Fruit fly (Drosophila melanogaster) whole organism, embryonic: ENCODE results near the gene CG32066.

Experiments
- Aef1 ChIP-seq: fragments of 200-800 bp; sonication (Bioruptor generic); IDR thresholded peaks from 3 replicates; pipeline ENCODE4 v1.3.6; 2022; ENCODE audit warnings: missing biosample characterization, missing genetic modification characterization
- CG18764 ChIP-seq: fragments of 200-800 bp; sonication (Bioruptor generic); optimal IDR thresholded peaks from 3 replicates; lab custom pipeline; 2016; ENCODE audit warnings: missing biosample characterization, missing genetic modification characterization
- CG4282 ChIP-seq: fragments of 200-800 bp; sonication (Bioruptor generic); optimal IDR thresholded peaks from 2 replicates; lab custom pipeline; 2016; ENCODE audit warnings: missing biosample characterization, missing genetic modification characterization
- CG43689 ChIP-seq: fragments of 200-800 bp; sonication (Bioruptor generic); IDR thresholded peaks from 2 replicates; pipeline ENCODE4 v1.3.6; 2022; ENCODE audit warnings: missing biosample characterization, missing genetic modification characterization
- CG4424 ChIP-seq: fragments of 200-800 bp; sonication (Bioruptor generic); optimal IDR thresholded peaks from 3 replicates; lab custom pipeline; 2016; ENCODE audit warnings: missing biosample characterization, missing genetic modification characterization
- Ssrp ChIP-seq: fragments of 200-800 bp; sonication (Bioruptor generic); optimal IDR thresholded peaks from 2 replicates; lab custom pipeline; 2018; ENCODE audit warnings: missing biosample characterization, mild to moderate bottlenecking, missing genetic modification characterization, moderate library complexity
- Tbp ChIP-seq: fragments of >200 bp; optimal IDR thresholded peaks from 2 replicates; lab custom pipeline; 2018; ENCODE audit warnings: missing biosample characterization, missing genetic modification characterization
- cad ChIP-seq: fragments of >200 bp; optimal IDR thresholded peaks from 2 replicates; lab custom pipeline; 2017; ENCODE audit warnings: missing biosample characterization, missing genetic modification characterization
- nom ChIP-seq: fragments of 200-800 bp; sonication (Bioruptor generic); optimal IDR thresholded peaks from 2 replicates; lab custom pipeline; 2017; ENCODE audit warnings: missing biosample characterization, missing genetic modification characterization, mild to moderate bottlenecking, moderate library complexity, missing genetic modification reagents
- pho ChIP-seq: fragments of 200-800 bp; sonication (Bioruptor generic); optimal IDR thresholded peaks from 2 replicates; lab custom pipeline; 2016; ENCODE audit warnings: missing biosample characterization, missing genetic modification characterization
- pita ChIP-seq: fragments of 200-800 bp; sonication (Bioruptor generic); optimal IDR thresholded peaks from 2 replicates; lab custom pipeline; 2017; ENCODE audit warnings: missing biosample characterization, mild to moderate bottlenecking, missing genetic modification characterization
- salm ChIP-seq: fragments of 200-800 bp; sonication (Bioruptor generic); optimal IDR thresholded peaks from 2 replicates; lab custom pipeline; 2018; ENCODE audit warnings: missing biosample characterization, mild to moderate bottlenecking, missing genetic modification characterization

dm6 chr3L:10663190-10663763 is 2.5 kb upstream of the CG32066 start, which contains the start of gene Adi1:
- TF ChIP-seq Tbp (GFP tag; lab: Kevin White, UChicago) (no peak), Aef1 (GFP tag; lab: Robert Waterston, UW) (no peak), Ssrp (tag; lab: Kevin White, UChicago) (no peak), nom (GFP tag; lab: Kevin White, UChicago) (no peak), pita (GFP tag; lab: Kevin White, UChicago) (no peak), salm (no peak), CG4424 (no peak), pho (GFP tag; lab: Kevin White, UChicago) (no peak), CG4282 (GFP tag; lab: Kevin White, UChicago) (no peak), CG18764 (GFP tag; lab: Kevin White, UChicago) (no peak), CG43689 (GFP tag; lab: Robert Waterston, UW) (no peak), cad (GFP tag; lab: Kevin White, UChicago) (no peak)
